Worm (Caenorhabditis elegans) whole organism, early embryonic: Measurements from ENCODE around the gene T19D12.10.

Experiments
- B0310.2 ChIP-seq: sonication (generic microtip); optimal IDR thresholded peaks from 2 replicates; lab custom pipeline; 2016; ENCODE audit warnings: mild to moderate bottlenecking, missing genetic modification characterization, missing compliant biosample characterization
- aly-1 ChIP-seq: sonication (generic microtip); optimal IDR thresholded peaks from 2 replicates; lab custom pipeline; 2016; ENCODE audit warnings: missing genetic modification characterization, missing compliant biosample characterization
- ceh-13 ChIP-seq: fragments of 200-800 bp; sonication (Bioruptor generic); optimal IDR thresholded peaks from 2 replicates; lab custom pipeline; 2018; ENCODE audit warnings: mild to moderate bottlenecking, missing genetic modification characterization, missing compliant biosample characterization
- ceh-36 ChIP-seq: sonication (generic microtip); optimal IDR thresholded peaks from 2 replicates; lab custom pipeline; 2016; ENCODE audit warnings: missing genetic modification characterization, inconsistent platforms, missing compliant biosample characterization
- ets-7 ChIP-seq: sonication (generic microtip); optimal IDR thresholded peaks from 2 replicates; lab custom pipeline; 2016; ENCODE audit warnings: missing genotype, missing genetic modification characterization, missing compliant biosample characterization
- flt-1 ChIP-seq: fragments of 200-800 bp; sonication (Bioruptor generic); IDR thresholded peaks from 2 replicates; pipeline ENCODE4 v1.3.6; 2022; ENCODE audit warnings: missing genetic modification characterization, missing compliant biosample characterization
- hmbx-1 ChIP-seq: sonication (generic microtip); optimal IDR thresholded peaks from 2 replicates; lab custom pipeline; 2016; ENCODE audit warnings: mild to moderate bottlenecking, missing genetic modification characterization, missing compliant biosample characterization
- hnd-1 ChIP-seq: sonication (generic microtip); optimal IDR thresholded peaks from 2 replicates; lab custom pipeline; 2016; ENCODE audit warnings: missing genetic modification characterization, missing compliant biosample characterization
- pes-1 ChIP-seq: fragments of 200-800 bp; sonication (Bioruptor generic); IDR thresholded peaks from 2 replicates; pipeline ENCODE4 v1.3.6; 2022; ENCODE audit warnings: missing genetic modification reagents, missing genetic modification characterization, missing compliant biosample characterization
- sea-1 ChIP-seq: fragments of 200-800 bp; sonication (Bioruptor generic); conservative IDR thresholded peaks from 2 replicates; pipeline ENCODE4 v1.3.6; 2022; ENCODE audit warnings: missing genetic modification characterization, missing compliant biosample characterization
- tbx-11 ChIP-seq: fragments of 200-800 bp; sonication (Bioruptor generic); IDR thresholded peaks from 2 replicates; pipeline ENCODE4 v1.3.6; 2022; ENCODE audit warnings: missing genetic modification characterization, missing compliant biosample characterization

Gene T19D12.10

ce11 chrII:6609315-6609842, 49.3 kb downstream of the T19D12.10 start, which contains the start of gene epg-5:
TSS of gene epg-5 (minus strand) at chrII:6609365.
- TF ChIP-seq pes-1 (GFP tag; lab: Robert Waterston, UW) (no peak), ceh-13 (GFP tag; lab: Kevin White, UChicago) (no peak), aly-1 (tag; lab: Kevin White, UChicago) (no peak), hnd-1 (tag; lab: Kevin White, UChicago) (no peak), tbx-11 (GFP tag; lab: Robert Waterston, UW) (no peak), ets-7 (no peak), hmbx-1 (tag; lab: Kevin White, UChicago) (no peak), B0310.2 (tag; lab: Kevin White, UChicago) (no peak), ceh-36 (tag; lab: Kevin White, UChicago) (no peak)

ce11 chrII:6608626-6609025, 50.0 kb downstream of the T19D12.10 start:
- TF ChIP-seq ets-7 (no peak), sea-1 (GFP tag; lab: Robert Waterston, UW) (no peak), pes-1 (GFP tag; lab: Robert Waterston, UW) (no peak), ceh-13 (GFP tag; lab: Kevin White, UChicago) (no peak), flt-1 (GFP tag; lab: Robert Waterston, UW) (no peak)
